Fruit fly (Drosophila melanogaster) whole organism, embryonic: ENCODE measurements around the gene CG15643.

Experiments used
- CG14965 ChIP-seq: fragments of 200-800 bp; sonication (Bioruptor generic); optimal IDR thresholded peaks from 2 replicates; lab custom pipeline; 2016; ENCODE audit warnings: missing biosample characterization, missing genetic modification characterization, borderline replicate concordance
- ash1 ChIP-seq: fragments of 200-800 bp; sonication (Bioruptor generic); optimal IDR thresholded peaks from 2 replicates; lab custom pipeline; 2018; ENCODE audit warnings: missing biosample characterization, mild to moderate bottlenecking, missing genetic modification characterization

dm6 chrX:15591721-15592491, 20.0 kb upstream of the CG15643 start:
- TF ChIP-seq CG14965 (GFP tag; lab: Kevin White, UChicago): no peak
- TF ChIP-seq ash1: no peak
